Worm (Caenorhabditis elegans): ENCODE data around the gene pals-27.

DNA sequence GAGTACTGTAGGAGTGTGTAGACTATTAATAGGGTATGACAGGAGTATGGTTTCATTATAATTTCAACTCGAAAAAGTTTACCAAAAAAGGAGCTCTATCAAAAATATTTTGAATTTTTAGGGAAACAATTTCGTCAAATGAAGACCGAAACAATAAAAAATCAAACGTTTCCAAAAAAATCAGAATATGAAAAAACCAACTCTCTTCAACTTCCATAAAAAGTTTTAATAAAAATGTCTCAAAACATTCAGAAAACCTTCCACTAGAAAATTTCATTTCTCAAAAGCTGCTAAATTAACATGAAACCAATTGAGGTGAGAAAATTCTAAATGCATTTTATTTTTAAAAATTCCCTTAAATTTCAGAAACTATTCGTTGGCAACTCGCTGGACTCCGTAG is 10.9 kb upstream of the pals-27 start, which contains the start of gene ckb-3:
- TF ChIP-seq B0336.3 (GFP tag; IDR thresholded peaks at IDR 0.05) (no peak), ceh-40 (GFP tag; IDR thresholded peaks at IDR 0.05) (no peak), lin-26 (GFP tag; IDR thresholded peaks at IDR 0.05) (no peak), unc-130 (GFP tag; optimal IDR thresholded peaks at IDR 0.05) (no peak), ceh-58 (GFP tag; IDR thresholded peaks at IDR 0.05) (no peak)

Measured in whole organism, young adult.